Fruit fly (Drosophila melanogaster): ENCODE data around the gene CG8032.

DNA sequence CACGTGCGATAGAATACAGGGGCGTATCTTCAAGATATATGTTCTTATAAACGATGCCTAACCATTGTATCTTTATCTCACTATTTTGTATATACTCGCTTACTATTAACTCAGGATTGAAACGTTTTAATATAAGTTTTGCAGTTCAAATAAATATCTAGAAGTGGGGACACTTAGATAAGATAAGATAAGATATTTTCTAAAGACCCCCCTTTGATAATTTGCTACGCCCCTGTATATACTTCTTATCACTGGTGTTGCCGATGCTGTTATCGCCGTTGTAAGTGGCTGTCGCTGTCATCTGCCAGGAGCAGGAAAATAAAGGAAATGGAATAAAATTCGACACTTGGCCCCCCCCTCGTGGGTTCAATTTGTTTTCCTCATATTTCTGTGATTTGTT, 47.8 kb upstream of the CG8032 start:
- TF ChIP-seq CG15696 (tag; optimal IDR thresholded peaks at IDR 0.05): no peak
- TF ChIP-seq cad (GFP tag; optimal IDR thresholded peaks at IDR 0.05): no peak
- TF ChIP-seq slbo (GFP tag; IDR thresholded peaks at IDR 0.05): no peak
